Worm (Caenorhabditis elegans): ENCODE measurements around the gene ctr-9.

DNA sequence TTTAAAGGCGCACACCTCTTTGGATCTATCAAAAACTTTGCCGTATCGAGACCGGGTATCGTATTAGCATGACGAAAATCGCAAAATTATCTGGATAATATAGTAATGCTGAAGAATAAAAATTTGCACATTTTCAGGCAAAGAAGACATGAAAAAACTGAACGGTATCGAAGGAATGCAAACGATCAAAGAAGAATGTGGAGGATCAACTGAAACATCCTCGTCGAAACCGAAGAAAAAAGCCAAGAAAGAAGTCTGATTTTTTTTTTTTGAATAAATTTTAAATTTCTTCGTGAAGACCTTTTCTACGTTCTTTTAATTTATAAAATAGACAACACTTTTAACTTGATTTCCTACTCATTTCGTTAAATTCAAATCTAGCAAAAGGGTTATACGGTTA, 53.6 kb downstream of the ctr-9 start, which contains the start of gene ZK1098.12:
- TF ChIP-seq nhr-76 (tag; optimal IDR thresholded peaks at IDR 0.05) (no peak), fkh-10 (GFP tag; optimal IDR thresholded peaks at IDR 0.05) (no peak), ceh-28 (tag; optimal IDR thresholded peaks at IDR 0.05) (no peak), unc-62 (GFP tag; optimal IDR thresholded peaks at IDR 0.05) (no peak), ceh-82 (tag; optimal IDR thresholded peaks at IDR 0.05) (no peak), egl-27 (tag; optimal IDR thresholded peaks at IDR 0.05) (no peak), lin-15B (tag; optimal IDR thresholded peaks at IDR 0.05) (no peak), tbx-2 (tag; optimal IDR thresholded peaks at IDR 0.05) (no peak), mml-1 (tag; optimal IDR thresholded peaks at IDR 0.05) (no peak), lin-39 (tag; optimal IDR thresholded peaks at IDR 0.05) (no peak), daf-12 (tag; optimal IDR thresholded peaks at IDR 0.05) (no peak), ceh-16 (tag; optimal IDR thresholded peaks at IDR 0.05) (no peak)

Measured in whole organism, L3 larva.